Worm (Caenorhabditis elegans): Measurements from ENCODE around the gene sorf-2.

ce11 chrIII:5294867-5295266, 31.6 kb upstream of the sorf-2 start:
- TF ChIP-seq klf-2 (GFP tag; conservative IDR thresholded peaks at IDR 0.05), result peak; percentile 92
- TF ChIP-seq flt-1 (GFP tag; IDR thresholded peaks at IDR 0.05), result peak; percentile 96
- TF ChIP-seq ref-1 (GFP tag; conservative IDR thresholded peaks at IDR 0.05), result peak; percentile 88
